Fruit fly (Drosophila melanogaster) whole organism: Measurements from ENCODE around the gene CG18170.

ENCODE experiments used
- Dll ChIP-seq: fragments of >200 bp; optimal IDR thresholded peaks from 2 replicates; lab custom pipeline; 2017
- EcR ChIP-seq, 2 experiments: fragments of >200 bp; optimal IDR thresholded peaks; 2 replicates each; lab custom pipeline; 2017; ENCODE audit warnings: missing biosample characterization in 2 of 2, missing genetic modification characterization in 2 of 2, missing genetic modification reagents in 2 of 2
- psq ChIP-seq: fragments of >200 bp; optimal IDR thresholded peaks from 2 replicates; lab custom pipeline; 2017
- usp ChIP-seq: fragments of >200 bp; optimal IDR thresholded peaks from 2 replicates; lab custom pipeline; 2017; ENCODE audit warnings: missing biosample characterization, missing genetic modification characterization, mixed read lengths

DNA sequence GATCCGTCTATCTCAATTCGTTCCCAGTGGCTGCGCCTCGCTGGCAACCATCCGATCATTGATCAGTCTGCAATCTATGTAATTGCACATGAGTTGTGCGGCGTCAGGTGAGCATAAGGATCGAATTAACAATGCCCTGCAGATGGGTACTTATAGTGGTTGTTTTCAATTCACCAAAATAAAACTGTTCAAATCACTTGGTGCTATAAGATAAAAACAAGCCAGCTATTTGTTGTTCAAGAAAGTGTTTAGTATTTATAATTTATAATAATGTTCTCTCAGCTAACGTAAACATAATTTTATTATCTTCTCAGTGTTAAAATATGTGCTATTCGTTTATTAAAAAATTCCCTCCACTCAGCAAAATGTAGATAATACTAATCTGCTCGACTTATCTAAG lies 12.9 kb downstream of the CG18170 start, which contains the start of gene CG12105:
- no peak for TF ChIP-seq EcR (GFP tag; optimal IDR thresholded peaks at IDR 0.05; lab: Kevin White, UChicago)
- TF ChIP-seq psq (lab: Kevin White, UChicago) = no peak
- no peak for TF ChIP-seq usp
- TF ChIP-seq Dll (lab: Kevin White, UChicago) = no peak
